Fruit fly (Drosophila melanogaster) whole organism, wandering third instar larva: ENCODE measurements around the gene olf413.

Experiments
- Abd-B ChIP-seq: fragments of >200 bp; optimal IDR thresholded peaks from 2 replicates; lab custom pipeline; 2017; ENCODE audit warnings: missing biosample characterization, missing genetic modification characterization
- CG32264 ChIP-seq: fragments of 200-800 bp; sonication (Bioruptor generic); optimal IDR thresholded peaks from 2 replicates; lab custom pipeline; 2016; ENCODE audit warnings: missing biosample characterization, missing genetic modification characterization
- CG9705 ChIP-seq: fragments of 200-800 bp; sonication (Bioruptor generic); optimal IDR thresholded peaks from 2 replicates; lab custom pipeline; 2018; ENCODE audit warnings: missing biosample characterization, mild to moderate bottlenecking, missing genetic modification characterization
- CrebA ChIP-seq: fragments of 200-800 bp; sonication (Bioruptor generic); optimal IDR thresholded peaks from 2 replicates; lab custom pipeline; 2016; ENCODE audit warnings: missing biosample characterization, mild to moderate bottlenecking, missing genetic modification characterization, borderline replicate concordance
- Dfd ChIP-seq: fragments of >200 bp; optimal IDR thresholded peaks from 2 replicates; lab custom pipeline; 2017; ENCODE audit warnings: missing biosample characterization, missing genetic modification characterization
- Dif ChIP-seq: fragments of 200-275, 200-300 bp; sonication (Bioruptor generic); optimal IDR thresholded peaks from 2 replicates; lab custom pipeline; 2018; ENCODE audit warnings: missing biosample characterization, missing genetic modification characterization; ENCODE audit not compliant: partially characterized antibody
- GATAd ChIP-seq: sonication (Bioruptor generic); optimal IDR thresholded peaks from 2 replicates; lab custom pipeline; 2016; ENCODE audit warnings: missing biosample characterization, missing genetic modification characterization
- HLH106 ChIP-seq: fragments of 200-800 bp; optimal IDR thresholded peaks from 3 replicates; lab custom pipeline; 2019; ENCODE audit warnings: missing biosample characterization, mild to moderate bottlenecking, missing genetic modification characterization, moderate library complexity
- Hnf4 ChIP-seq: fragments of 200-800 bp; sonication (Bioruptor generic); optimal IDR thresholded peaks from 2 replicates; lab custom pipeline; 2016; ENCODE audit warnings: missing biosample characterization, mild to moderate bottlenecking, missing genetic modification characterization
- Hr78 ChIP-seq: fragments of >200 bp; optimal IDR thresholded peaks from 2 replicates; lab custom pipeline; 2017; ENCODE audit warnings: missing biosample characterization, missing genetic modification characterization
- Hr83 ChIP-seq: fragments of 200-300 bp; sonication (Bioruptor generic); optimal IDR thresholded peaks from 2 replicates; lab custom pipeline; 2016; ENCODE audit warnings: missing biosample characterization, mild to moderate bottlenecking, missing genetic modification characterization, moderate library complexity; ENCODE audit not compliant: poor library complexity, severe bottlenecking
- Jra ChIP-seq: sonication (Bioruptor generic); optimal IDR thresholded peaks from 2 replicates; lab custom pipeline; 2016; ENCODE audit warnings: missing biosample characterization, missing genetic modification characterization
- Mio ChIP-seq: sonication (Bioruptor generic); optimal IDR thresholded peaks from 2 replicates; lab custom pipeline; 2016; ENCODE audit warnings: missing biosample characterization, missing genetic modification characterization
- Myc ChIP-seq: fragments of >200 bp; optimal IDR thresholded peaks from 2 replicates; lab custom pipeline; 2017
- N ChIP-seq: fragments of >200 bp; optimal IDR thresholded peaks from 2 replicates; lab custom pipeline; 2018; ENCODE audit warnings: missing biosample characterization, missing external identifiers, missing genetic modification characterization
- OdsH ChIP-seq: fragments of 200-800 bp; sonication (Bioruptor generic); optimal IDR thresholded peaks from 2 replicates; lab custom pipeline; 2016; ENCODE audit warnings: missing biosample characterization, mild to moderate bottlenecking, missing genetic modification characterization
- Rel ChIP-seq, 2 experiments: fragments of 200-800 bp; sonication (Bioruptor generic) in 1 of 2; optimal IDR thresholded peaks; 2 replicates in 1 of 2; 3 replicates in 1 of 2; lab custom pipeline; 2016 to 2019; ENCODE audit warnings: mild to moderate bottlenecking in 2 of 2, missing biosample characterization in 2 of 2, missing genetic modification characterization in 2 of 2, moderate library complexity in 1 of 2
- Sp1 ChIP-seq: fragments of 200-800 bp; sonication (Bioruptor generic); optimal IDR thresholded peaks from 3 replicates; lab custom pipeline; 2019; ENCODE audit warnings: missing biosample characterization, mild to moderate bottlenecking, missing genetic modification characterization, moderate library complexity
- Vsx2 ChIP-seq: fragments of 200-300, 225-300 bp; sonication (Bioruptor generic); optimal IDR thresholded peaks from 2 replicates; lab custom pipeline; 2018; ENCODE audit warnings: missing biosample characterization, missing genetic modification characterization; ENCODE audit not compliant: partially characterized antibody
- br ChIP-seq: fragments of 200-800 bp; sonication (Bioruptor generic); optimal IDR thresholded peaks from 2 replicates; lab custom pipeline; 2016; ENCODE audit warnings: missing biosample characterization, missing genetic modification characterization
- brk ChIP-seq: fragments of 200-800 bp; sonication (Bioruptor generic); optimal IDR thresholded peaks from 2 replicates; lab custom pipeline; 2016; ENCODE audit warnings: missing biosample characterization, mild to moderate bottlenecking, missing genetic modification characterization
- dl ChIP-seq, 2 experiments: fragments of 175-275, 200-275 bp in 1 of 2; fragments of 200-275 bp in 1 of 2; sonication (Bioruptor generic); optimal IDR thresholded peaks; lab custom pipeline; 2018; ENCODE audit warnings: mild to moderate bottlenecking in 2 of 2, missing biosample characterization in 2 of 2, missing genetic modification characterization in 2 of 2, moderate library complexity in 2 of 2; ENCODE audit not compliant: partially characterized antibody in 2 of 2, insufficient read depth in 1 of 2
- dmrt93B ChIP-seq: fragments of 200-800 bp; sonication (Bioruptor generic); optimal IDR thresholded peaks from 2 replicates; lab custom pipeline; 2018; ENCODE audit warnings: missing biosample characterization, mild to moderate bottlenecking, missing genetic modification characterization
- dsf ChIP-seq: sonication (Bioruptor generic); optimal IDR thresholded peaks from 2 replicates; lab custom pipeline; 2016; ENCODE audit warnings: missing biosample characterization, missing genetic modification characterization, borderline replicate concordance
- foxo ChIP-seq, 2 experiments: fragments of 200-800 bp; sonication (Bioruptor generic); optimal IDR thresholded peaks; 2 replicates in 1 of 2; 3 replicates in 1 of 2; lab custom pipeline; 2016 to 2017; ENCODE audit warnings: missing biosample characterization in 2 of 2, missing genetic modification characterization in 2 of 2
- fru ChIP-seq: fragments of 200-800 bp; sonication (Bioruptor generic); optimal IDR thresholded peaks from 3 replicates; lab custom pipeline; 2016; ENCODE audit warnings: missing biosample characterization, mild to moderate bottlenecking, missing genetic modification characterization
- h ChIP-seq: fragments of 200-800 bp; sonication (Bioruptor generic); optimal IDR thresholded peaks from 3 replicates; lab custom pipeline; 2016; ENCODE audit warnings: missing biosample characterization, mild to moderate bottlenecking, missing genetic modification characterization
- jim ChIP-seq: fragments of 175-275, 200-325 bp; sonication (Bioruptor generic); optimal IDR thresholded peaks from 2 replicates; lab custom pipeline; 2016; ENCODE audit warnings: missing biosample characterization, mild to moderate bottlenecking, missing genetic modification characterization
- lola ChIP-seq: fragments of >200 bp; optimal IDR thresholded peaks from 2 replicates; lab custom pipeline; 2017; ENCODE audit warnings: missing biosample characterization, missing genetic modification characterization
- pan ChIP-seq: fragments of >200 bp; optimal IDR thresholded peaks from 2 replicates; lab custom pipeline; 2017
- psq ChIP-seq: fragments of 200-800 bp; sonication (Bioruptor generic); optimal IDR thresholded peaks from 3 replicates; lab custom pipeline; 2017; ENCODE audit warnings: missing biosample characterization, mild to moderate bottlenecking, missing genetic modification characterization, moderate library complexity
- rgr ChIP-seq: fragments of 200-800 bp; sonication (Bioruptor generic); optimal IDR thresholded peaks from 3 replicates; lab custom pipeline; 2016; ENCODE audit warnings: missing biosample characterization, mild to moderate bottlenecking, missing genetic modification characterization
- sage ChIP-seq: fragments of 200-800 bp; sonication (Bioruptor generic); optimal IDR thresholded peaks from 2 replicates; lab custom pipeline; 2016; ENCODE audit warnings: missing biosample characterization, mild to moderate bottlenecking, missing genetic modification characterization
- sv ChIP-seq: fragments of 200-800 bp; sonication (Bioruptor generic); optimal IDR thresholded peaks from 3 replicates; lab custom pipeline; 2016; ENCODE audit warnings: missing biosample characterization, missing genetic modification characterization
- tai ChIP-seq: sonication (Bioruptor generic); optimal IDR thresholded peaks from 2 replicates; lab custom pipeline; 2016; ENCODE audit warnings: missing biosample characterization, missing genetic modification characterization
- usp ChIP-seq: fragments of >200 bp; optimal IDR thresholded peaks from 2 replicates; lab custom pipeline; 2017; ENCODE audit warnings: missing biosample characterization, missing genetic modification characterization
- woc ChIP-seq: sonication (Bioruptor generic); optimal IDR thresholded peaks from 2 replicates; lab custom pipeline; 2016; ENCODE audit warnings: missing biosample characterization, mild to moderate bottlenecking, missing genetic modification characterization

Gene olf413

dm6 chr3L:22109903-22110302, 26.0 kb upstream of the olf413 start:
- TF ChIP-seq jim (GFP tag; lab: Kevin White, UChicago) (no peak), CG32264 (GFP tag; lab: Kevin White, UChicago) (no peak), foxo (GFP tag; optimal IDR thresholded peaks at IDR 0.05; lab: Kevin White, UChicago) (no peak), Dif (GFP tag; lab: Kevin White, UChicago) (no peak), Sp1 (GFP tag; lab: Kevin White, UChicago) (no peak), sage (GFP tag; lab: Kevin White, UChicago) (no peak), N (no peak), brk (GFP tag; lab: Kevin White, UChicago) (no peak), CG9705 (no peak), Rel (GFP tag; optimal IDR thresholded peaks at IDR 0.05; lab: Kevin White, UChicago) (no peak), Rel (tag; optimal IDR thresholded peaks at IDR 0.05; lab: Kevin White, UChicago) (no peak), br (GFP tag; lab: Kevin White, UChicago) (no peak), Hr78 (GFP tag; lab: Kevin White, UChicago) (no peak)

- no peak for TF ChIP-seq foxo (GFP tag; optimal IDR thresholded peaks at IDR 0.05; lab: Kevin White, UChicago)
- no peak for TF ChIP-seq CrebA (GFP tag; lab: Kevin White, UChicago)
- TF ChIP-seq br (GFP tag; lab: Kevin White, UChicago), result no peak
- no peak for TF ChIP-seq CG32264 (GFP tag; lab: Kevin White, UChicago)
- TF ChIP-seq OdsH (GFP tag; lab: Kevin White, UChicago), result no peak
- TF ChIP-seq Hr78 (GFP tag; lab: Kevin White, UChicago), result no peak
- no peak for TF ChIP-seq Mio (GFP tag; lab: Kevin White, UChicago)
- no peak for TF ChIP-seq Hr83 (GFP tag; lab: Kevin White, UChicago)
- TF ChIP-seq Myc (lab: Kevin White, UChicago), result no peak
- no peak for TF ChIP-seq Rel (GFP tag; optimal IDR thresholded peaks at IDR 0.05; lab: Kevin White, UChicago)
- TF ChIP-seq Rel (tag; optimal IDR thresholded peaks at IDR 0.05; lab: Kevin White, UChicago), result no peak
- TF ChIP-seq CG9705, result no peak
- no peak for TF ChIP-seq GATAd (GFP tag; lab: Kevin White, UChicago)
- no peak for TF ChIP-seq HLH106 (tag; lab: Kevin White, UChicago)
- no peak for TF ChIP-seq woc (GFP tag; lab: Kevin White, UChicago)
- TF ChIP-seq dmrt93B, result no peak
- TF ChIP-seq dsf (GFP tag; lab: Kevin White, UChicago), result no peak
- no peak for TF ChIP-seq Hnf4 (GFP tag; lab: Kevin White, UChicago)
- no peak for TF ChIP-seq pan
- no peak for TF ChIP-seq Vsx2 (GFP tag; lab: Kevin White, UChicago)
- no peak for TF ChIP-seq dl (GFP tag; optimal IDR thresholded peaks at IDR 0.05; lab: Kevin White, UChicago; ENCODE audit: insufficient read depth in 1 of 2, partially characterized antibody in 2 of 2)
These were observed 22.7 kb upstream of the olf413 start for dm6 chr3L:22113186-22113585.

DNA sequence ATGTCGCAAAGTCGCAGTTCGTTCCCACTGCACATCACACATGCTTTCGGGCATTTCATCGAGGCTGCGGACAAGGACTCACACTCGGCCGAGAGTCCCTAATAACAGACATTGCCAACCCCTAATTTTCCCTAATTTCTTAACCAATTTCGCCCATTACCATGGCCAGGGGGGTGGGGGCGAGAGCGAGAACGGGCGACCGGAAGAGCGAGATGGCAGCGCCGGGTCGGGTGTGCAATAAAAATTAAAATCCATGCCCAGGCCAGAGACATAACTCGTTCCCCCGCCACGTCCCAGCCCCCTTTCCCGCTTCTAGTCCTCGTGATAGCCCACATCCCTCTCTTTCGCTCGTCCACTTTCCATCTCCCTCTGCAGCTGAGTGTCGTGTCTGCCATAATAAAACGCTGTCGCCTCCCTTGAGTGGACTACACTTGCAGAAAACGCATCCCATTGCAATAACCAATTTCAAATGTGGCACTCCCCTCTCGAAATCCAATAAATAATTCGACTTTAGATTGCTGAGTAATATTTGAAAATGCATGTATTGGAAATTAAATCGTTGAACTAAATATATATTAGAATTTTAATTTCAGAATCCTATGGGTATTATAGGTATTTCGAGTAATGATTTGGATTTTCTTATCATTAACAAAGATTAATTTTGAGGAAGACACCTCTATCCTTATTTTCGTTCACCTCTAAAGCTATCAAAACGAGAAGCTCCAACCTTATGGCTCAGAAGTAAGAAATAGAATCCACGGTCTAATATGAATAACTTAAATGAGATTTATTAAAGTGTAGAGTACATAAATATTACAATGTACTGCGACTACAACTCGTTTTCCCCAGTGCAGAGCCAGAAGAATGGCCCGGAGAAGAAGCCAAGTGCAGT, 5.8 kb upstream of the olf413 start:
- TF ChIP-seq OdsH (GFP tag; lab: Kevin White, UChicago) (peak; percentile 8), pan (no peak), Dif (GFP tag; lab: Kevin White, UChicago) (no peak), CrebA (GFP tag; lab: Kevin White, UChicago) (no peak), usp (GFP tag; lab: Kevin White, UChicago) (no peak), h (peak; percentile 60), tai (GFP tag; lab: Kevin White, UChicago) (peak; percentile 16), Hr78 (GFP tag; lab: Kevin White, UChicago) (no peak), Hr83 (GFP tag; lab: Kevin White, UChicago) (no peak), CG9705 (no peak), sage (GFP tag; lab: Kevin White, UChicago) (no peak), Jra (no peak), Rel (GFP tag; optimal IDR thresholded peaks at IDR 0.05; lab: Kevin White, UChicago) (no peak), Rel (tag; optimal IDR thresholded peaks at IDR 0.05; lab: Kevin White, UChicago) (no peak), woc (GFP tag; lab: Kevin White, UChicago) (peak; percentile 40), Vsx2 (GFP tag; lab: Kevin White, UChicago) (no peak), dl (GFP tag; optimal IDR thresholded peaks at IDR 0.05; lab: Kevin White, UChicago; ENCODE audit: insufficient read depth in 1 of 2, partially characterized antibody in 2 of 2) (no peak), Hnf4 (GFP tag; lab: Kevin White, UChicago) (no peak), sv (GFP tag; lab: Kevin White, UChicago) (no peak), HLH106 (tag; lab: Kevin White, UChicago) (peak; percentile 31), rgr (GFP tag; lab: Kevin White, UChicago) (no peak), brk (GFP tag; lab: Kevin White, UChicago) (no peak), br (GFP tag; lab: Kevin White, UChicago) (no peak), psq (GFP tag; lab: Kevin White, UChicago) (peak; percentile 30), jim (GFP tag; lab: Kevin White, UChicago) (no peak), fru (peak; percentile 54), Sp1 (GFP tag; lab: Kevin White, UChicago) (peak; percentile 23), dsf (GFP tag; lab: Kevin White, UChicago) (no peak), lola (GFP tag; lab: Kevin White, UChicago) (no peak), Dfd (GFP tag; lab: Kevin White, UChicago) (no peak), GATAd (GFP tag; lab: Kevin White, UChicago) (no peak), CG32264 (GFP tag; lab: Kevin White, UChicago) (no peak), Myc (lab: Kevin White, UChicago) (no peak), N (no peak), Mio (GFP tag; lab: Kevin White, UChicago) (no peak), foxo (GFP tag; optimal IDR thresholded peaks at IDR 0.05; lab: Kevin White, UChicago) (peak in 1 of 2 experiments; percentile 52), Abd-B (GFP tag; lab: Kevin White, UChicago) (no peak)
